Fruit fly (Drosophila melanogaster): ENCODE measurements around the gene CG16890.

The CG16890 gene

DNA sequence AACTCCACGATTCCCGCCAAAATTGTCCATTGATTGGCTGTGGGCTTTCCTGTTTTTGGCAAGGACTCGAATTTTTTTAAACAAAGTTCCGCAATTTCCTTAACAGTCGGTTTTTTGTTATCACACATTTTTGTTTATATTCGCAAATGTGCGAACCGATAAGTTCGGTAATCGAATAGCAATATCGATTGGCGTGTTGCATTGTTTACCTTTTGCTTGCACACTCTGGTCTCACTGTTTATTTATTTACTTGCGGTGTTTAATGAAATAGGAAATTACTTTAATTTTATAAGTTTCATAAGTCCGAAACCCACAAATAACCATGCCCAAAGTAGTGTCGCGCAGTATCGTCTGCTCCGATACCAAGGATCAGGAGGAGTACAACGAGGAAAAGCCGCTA lies 27.2 kb upstream of the CG16890 start, which contains the start of the genes Adat1 and CG16865 (continued):
- TF ChIP-seq vnd (GFP tag; IDR thresholded peaks at IDR 0.05; ENCODE audit: partially characterized antibody) (0 out of 3 replicates have a peak, but pooled peaks have one; percentile 10), pum (GFP tag; optimal IDR thresholded peaks at IDR 0.05) (no peak), otp (GFP tag; IDR thresholded peaks at IDR 0.05) (no peak), bbx (GFP tag; IDR thresholded peaks at IDR 0.05; ENCODE audit: partially characterized antibody) (peak; percentile 47; the same call in 1 of the 2 replicates), dysf (GFP tag; IDR thresholded peaks at IDR 0.05) (no peak), CG17385 (GFP tag; optimal IDR thresholded peaks at IDR 0.05) (no peak), CG4404 (GFP tag; IDR thresholded peaks at IDR 0.05) (no peak), Fer1 (GFP tag; optimal IDR thresholded peaks at IDR 0.05) (peak; percentile 21), CG6791 (GFP tag; IDR thresholded peaks at IDR 0.05; ENCODE audit: partially characterized antibody) (peak; percentile 48; the same call in 2 of the 3 replicates), mirr (GFP tag; optimal IDR thresholded peaks at IDR 0.05) (no peak), tio (GFP tag; optimal IDR thresholded peaks at IDR 0.05) (no peak), Xbp1 (GFP tag; optimal IDR thresholded peaks at IDR 0.05) (no peak), CG8765 (GFP tag; IDR thresholded peaks at IDR 0.05) (no peak), YL-1 (GFP tag; optimal IDR thresholded peaks at IDR 0.05) (peak; percentile 55), az2 (GFP tag; optimal IDR thresholded peaks at IDR 0.05) (no peak), CG7963 (GFP tag; IDR thresholded peaks at IDR 0.05; ENCODE audit: partially characterized antibody) (peak; percentile 56; the same call in 1 of the 3 replicates), pan (optimal IDR thresholded peaks at IDR 0.05) (no peak), pan (GFP tag; optimal IDR thresholded peaks at IDR 0.05 in 1 of 2, IDR thresholded peaks at IDR 0.05 in 1 of 2) (no peak), CG9876 (GFP tag; optimal IDR thresholded peaks at IDR 0.05) (no peak), CG6813 (GFP tag; optimal IDR thresholded peaks at IDR 0.05) (no peak), CG13775 (GFP tag; optimal IDR thresholded peaks at IDR 0.05) (no peak), Usf (GFP tag; optimal IDR thresholded peaks at IDR 0.05) (no peak), CG11398 (GFP tag; optimal IDR thresholded peaks at IDR 0.05) (no peak), Rfx (GFP tag; IDR thresholded peaks at IDR 0.05) (no peak), Doc2 (GFP tag; IDR thresholded peaks at IDR 0.05) (no peak), ara (GFP tag; IDR thresholded peaks at IDR 0.05) (no peak), CG1603 (tag; optimal IDR thresholded peaks at IDR 0.05) (no peak), sug (tag; optimal IDR thresholded peaks at IDR 0.05) (no peak), ac (GFP tag; optimal IDR thresholded peaks at IDR 0.05) (no peak), abd-A (tag; optimal IDR thresholded peaks at IDR 0.05) (no peak), slp2 (GFP tag; optimal IDR thresholded peaks at IDR 0.05) (no peak), Hr39 (optimal IDR thresholded peaks at IDR 0.05) (no peak), CG42726 (GFP tag; IDR thresholded peaks at IDR 0.05; ENCODE audit: partially characterized antibody) (no peak), Lim3 (GFP tag; IDR thresholded peaks at IDR 0.05) (no peak), cad (GFP tag; optimal IDR thresholded peaks at IDR 0.05) (no peak), CG30431 (GFP tag; optimal IDR thresholded peaks at IDR 0.05) (no peak), CG8478 (optimal IDR thresholded peaks at IDR 0.05) (no peak), CG8281 (tag; optimal IDR thresholded peaks at IDR 0.05) (no peak), CG4617 (GFP tag; optimal IDR thresholded peaks at IDR 0.05; ENCODE audit: borderline replicate concordance) (peak; percentile 74), stc (GFP tag; IDR thresholded peaks at IDR 0.05) (no peak), cwo (GFP tag; optimal IDR thresholded peaks at IDR 0.05) (no peak), CG11247 (GFP tag; IDR thresholded peaks at IDR 0.05) (no peak), H15 (GFP tag; IDR thresholded peaks at IDR 0.05) (no peak), CkIIα-i1 (GFP tag; IDR thresholded peaks at IDR 0.05) (no peak), Nf-YC (tag; optimal IDR thresholded peaks at IDR 0.05) (no peak), CG15269 (tag; optimal IDR thresholded peaks at IDR 0.05) (no peak), chif (GFP tag; optimal IDR thresholded peaks at IDR 0.05) (no peak), CG34224 (GFP tag; IDR thresholded peaks at IDR 0.05; ENCODE audit: partially characterized antibody) (peak; percentile 57), CG17912 (GFP tag; optimal IDR thresholded peaks at IDR 0.05) (no peak), Spps (tag; optimal IDR thresholded peaks at IDR 0.05) (no peak), gem (tag; optimal IDR thresholded peaks at IDR 0.05) (no peak), Rx (GFP tag; IDR thresholded peaks at IDR 0.05) (no peak)
